Fruit fly (Drosophila melanogaster) whole organism, wandering third instar larva: ENCODE data around the gene CG34051.

Experiments used
- Abd-B ChIP-seq: fragments of >200 bp; optimal IDR thresholded peaks from 2 replicates; lab custom pipeline; 2017; ENCODE audit warnings: missing biosample characterization, missing genetic modification characterization
- GATAd ChIP-seq: sonication (Bioruptor generic); optimal IDR thresholded peaks from 2 replicates; lab custom pipeline; 2016; ENCODE audit warnings: missing biosample characterization, missing genetic modification characterization
- Hr78 ChIP-seq: fragments of >200 bp; optimal IDR thresholded peaks from 2 replicates; lab custom pipeline; 2017; ENCODE audit warnings: missing biosample characterization, missing genetic modification characterization
- N ChIP-seq: fragments of >200 bp; optimal IDR thresholded peaks from 2 replicates; lab custom pipeline; 2018; ENCODE audit warnings: missing biosample characterization, missing external identifiers, missing genetic modification characterization
- Vsx2 ChIP-seq: fragments of 200-300, 225-300 bp; sonication (Bioruptor generic); optimal IDR thresholded peaks from 2 replicates; lab custom pipeline; 2018; ENCODE audit warnings: missing biosample characterization, missing genetic modification characterization; ENCODE audit not compliant: partially characterized antibody
- br ChIP-seq: fragments of 200-800 bp; sonication (Bioruptor generic); optimal IDR thresholded peaks from 2 replicates; lab custom pipeline; 2016; ENCODE audit warnings: missing biosample characterization, missing genetic modification characterization
- dl ChIP-seq, 2 experiments: fragments of 175-275, 200-275 bp in 1 of 2; fragments of 200-275 bp in 1 of 2; sonication (Bioruptor generic); optimal IDR thresholded peaks; lab custom pipeline; 2018; ENCODE audit warnings: mild to moderate bottlenecking in 2 of 2, missing biosample characterization in 2 of 2, missing genetic modification characterization in 2 of 2, moderate library complexity in 2 of 2; ENCODE audit not compliant: partially characterized antibody in 2 of 2, insufficient read depth in 1 of 2
- psq ChIP-seq: fragments of 200-800 bp; sonication (Bioruptor generic); optimal IDR thresholded peaks from 3 replicates; lab custom pipeline; 2017; ENCODE audit warnings: missing biosample characterization, mild to moderate bottlenecking, missing genetic modification characterization, moderate library complexity
- usp ChIP-seq: fragments of >200 bp; optimal IDR thresholded peaks from 2 replicates; lab custom pipeline; 2017; ENCODE audit warnings: missing biosample characterization, missing genetic modification characterization
- woc ChIP-seq: sonication (Bioruptor generic); optimal IDR thresholded peaks from 2 replicates; lab custom pipeline; 2016; ENCODE audit warnings: missing biosample characterization, mild to moderate bottlenecking, missing genetic modification characterization

DNA sequence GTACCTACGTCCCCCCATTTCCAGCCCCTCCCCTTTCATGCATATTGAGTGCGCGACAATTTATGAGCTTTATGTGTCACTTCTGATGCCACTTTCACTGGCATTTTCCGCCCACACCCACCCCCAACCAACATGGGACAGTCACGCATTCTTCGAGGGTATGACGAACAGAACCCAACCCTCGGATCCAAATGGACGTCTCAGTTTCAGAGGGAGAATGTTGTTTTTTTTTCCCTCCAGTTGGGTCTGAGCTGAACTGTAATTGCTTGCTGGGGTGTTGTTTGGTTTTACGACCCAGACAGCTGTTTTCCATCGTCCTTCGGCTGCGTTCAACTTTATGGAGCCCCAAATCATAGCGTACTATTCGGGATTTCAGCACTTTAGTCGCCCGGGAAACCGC is 37.0 kb downstream of the CG34051 start:
- TF ChIP-seq woc (GFP tag; lab: Kevin White, UChicago) = no peak
- TF ChIP-seq Abd-B (GFP tag; lab: Kevin White, UChicago) = no peak
- no peak for TF ChIP-seq br (GFP tag; lab: Kevin White, UChicago)
- TF ChIP-seq psq (GFP tag; lab: Kevin White, UChicago) = no peak
- no peak for TF ChIP-seq Vsx2 (GFP tag; lab: Kevin White, UChicago)
- TF ChIP-seq usp (GFP tag; lab: Kevin White, UChicago) = no peak
- TF ChIP-seq dl (GFP tag; optimal IDR thresholded peaks at IDR 0.05; lab: Kevin White, UChicago; ENCODE audit: insufficient read depth in 1 of 2, partially characterized antibody in 2 of 2) = no peak
- no peak for TF ChIP-seq N (GFP tag; lab: Kevin White, UChicago)
- TF ChIP-seq GATAd (GFP tag; lab: Kevin White, UChicago) = no peak
- TF ChIP-seq Hr78 (GFP tag; lab: Kevin White, UChicago) = no peak
